Fruit fly (Drosophila melanogaster) whole organism, embryonic: ENCODE measurements around the gene scpr-C.
A peak's percentile ranks its signal among the peaks of the same experiment; 100 is the strongest.

Experiments
- CG10654 ChIP-seq: fragments of 200-800 bp; sonication (Bioruptor generic); optimal IDR thresholded peaks from 2 replicates; lab custom pipeline; 2016; ENCODE audit warnings: missing biosample characterization, missing genetic modification characterization
- CG11504 ChIP-seq: fragments of 200-800 bp; sonication (Bioruptor generic); optimal IDR thresholded peaks from 3 replicates; lab custom pipeline; 2019; ENCODE audit warnings: missing biosample characterization, mild to moderate bottlenecking, missing genetic modification characterization, moderate library complexity
- CG12744 ChIP-seq: fragments of 200-800 bp; sonication (Bioruptor generic); optimal IDR thresholded peaks from 2 replicates; lab custom pipeline; 2016; ENCODE audit warnings: missing biosample characterization, missing genetic modification characterization
- CG13287 ChIP-seq: fragments of 200-800 bp; sonication (Bioruptor generic); IDR thresholded peaks from 2 replicates; pipeline ENCODE4 v1.3.6; 2022; ENCODE audit warnings: missing biosample characterization, missing genetic modification characterization; ENCODE audit not compliant: partially characterized antibody
- CG14667 ChIP-seq: fragments of 200-800 bp; sonication (Bioruptor generic); IDR thresholded peaks from 2 replicates; pipeline ENCODE4 v1.3.6; 2022; ENCODE audit warnings: missing biosample characterization, missing genetic modification characterization
- CG17186 ChIP-seq: fragments of 200-800 bp; sonication (Bioruptor generic); optimal IDR thresholded peaks from 3 replicates; lab custom pipeline; 2017; ENCODE audit warnings: missing biosample characterization, missing genetic modification reagents, missing genetic modification characterization
- CG17328 ChIP-seq: fragments of 200-800 bp; sonication (Bioruptor generic); IDR thresholded peaks from 2 replicates; pipeline ENCODE4 v1.3.6; 2022; ENCODE audit warnings: missing biosample characterization, missing genetic modification characterization
- CG17385 ChIP-seq: fragments of 200-800 bp; sonication (Bioruptor generic); optimal IDR thresholded peaks from 3 replicates; lab custom pipeline; 2018; ENCODE audit warnings: missing biosample characterization, mild to moderate bottlenecking, missing genetic modification characterization
- CG17568 ChIP-seq: fragments of 200-800 bp; sonication (Bioruptor generic); optimal IDR thresholded peaks from 2 replicates; lab custom pipeline; 2018; ENCODE audit warnings: missing biosample characterization, mild to moderate bottlenecking, missing genetic modification characterization, moderate library complexity
- CG2678 ChIP-seq: fragments of 200-800 bp; sonication (Bioruptor generic); optimal IDR thresholded peaks from 3 replicates; lab custom pipeline; 2019; ENCODE audit warnings: missing biosample characterization, mild to moderate bottlenecking, missing genetic modification characterization, moderate library complexity
- CG31365 ChIP-seq: fragments of 200-800 bp; sonication (Bioruptor generic); optimal IDR thresholded peaks from 2 replicates; lab custom pipeline; 2018; ENCODE audit warnings: missing biosample characterization, mild to moderate bottlenecking, missing genetic modification characterization
- CG34224 ChIP-seq: fragments of 200-800 bp; sonication (Bioruptor generic); IDR thresholded peaks from 3 replicates; pipeline ENCODE4 v1.3.6; 2022; ENCODE audit warnings: missing biosample characterization, missing genetic modification characterization; ENCODE audit not compliant: partially characterized antibody
- CG4617 ChIP-seq: fragments of 200-800 bp; sonication (Bioruptor generic); optimal IDR thresholded peaks from 3 replicates; lab custom pipeline; 2016; ENCODE audit warnings: missing biosample characterization, missing genetic modification characterization, borderline replicate concordance
- CG7372 ChIP-seq: fragments of 200-800 bp; sonication (Bioruptor generic); IDR thresholded peaks from 2 replicates; pipeline ENCODE4 v1.3.6; 2022; ENCODE audit warnings: missing biosample characterization, missing genetic modification characterization
- CG8359 ChIP-seq: fragments of 200-800 bp; sonication (Bioruptor generic); optimal IDR thresholded peaks from 2 replicates; lab custom pipeline; 2017; ENCODE audit warnings: missing biosample characterization, mild to moderate bottlenecking, missing genetic modification characterization, borderline replicate concordance
- CG8944 ChIP-seq: fragments of 200-800 bp; sonication (Bioruptor generic); optimal IDR thresholded peaks from 3 replicates; lab custom pipeline; 2016; ENCODE audit warnings: missing biosample characterization, missing genetic modification characterization
- CG9727 ChIP-seq: fragments of 200-800 bp; sonication (Bioruptor generic); optimal IDR thresholded peaks from 3 replicates; lab custom pipeline; 2017; ENCODE audit warnings: missing biosample characterization, mild to moderate bottlenecking, missing genetic modification characterization
- CG9876 ChIP-seq: fragments of 200-800 bp; sonication (Bioruptor generic); optimal IDR thresholded peaks from 2 replicates; lab custom pipeline; 2016; ENCODE audit warnings: missing biosample characterization, missing genetic modification characterization
- D19B ChIP-seq: fragments of 200-800 bp; sonication (Bioruptor generic); optimal IDR thresholded peaks from 2 replicates; lab custom pipeline; 2017; ENCODE audit warnings: missing biosample characterization, mild to moderate bottlenecking, missing genetic modification characterization
- Dek ChIP-seq: fragments of 200-800 bp; sonication (Bioruptor generic); optimal IDR thresholded peaks from 3 replicates; lab custom pipeline; 2019; ENCODE audit warnings: missing biosample characterization, mild to moderate bottlenecking, missing genetic modification characterization, moderate library complexity
- Dip3 ChIP-seq: fragments of 200-800 bp; sonication (Bioruptor generic); optimal IDR thresholded peaks from 3 replicates; lab custom pipeline; 2016; ENCODE audit warnings: missing biosample characterization, missing genetic modification characterization
- Drgx ChIP-seq: fragments of 200-800 bp; sonication (Bioruptor generic); IDR thresholded peaks from 2 replicates; pipeline ENCODE4 v1.3.6; 2022; ENCODE audit warnings: missing biosample characterization, missing genetic modification characterization
- Elba2 ChIP-seq: fragments of 200-800 bp; sonication (Bioruptor generic); optimal IDR thresholded peaks from 3 replicates; lab custom pipeline; 2016; ENCODE audit warnings: missing biosample characterization, missing genetic modification characterization
- Fer2 ChIP-seq: fragments of 200-800 bp; sonication (Bioruptor generic); optimal IDR thresholded peaks from 2 replicates; lab custom pipeline; 2018; ENCODE audit warnings: missing biosample characterization, mild to moderate bottlenecking, missing genetic modification characterization, moderate library complexity
- Hr3 ChIP-seq: fragments of 200-800 bp; sonication (Bioruptor generic); optimal IDR thresholded peaks from 3 replicates; lab custom pipeline; 2016; ENCODE audit warnings: missing biosample characterization, missing genetic modification characterization
- NK7.1 ChIP-seq: fragments of 200-800 bp; sonication (Bioruptor generic); optimal IDR thresholded peaks from 3 replicates; lab custom pipeline; 2016; ENCODE audit warnings: missing biosample characterization, missing genetic modification characterization
- Nf-YC ChIP-seq: fragments of 200-800 bp; optimal IDR thresholded peaks from 3 replicates; lab custom pipeline; 2019; ENCODE audit warnings: missing biosample characterization, mild to moderate bottlenecking, missing genetic modification characterization, moderate library complexity
- Side ChIP-seq: fragments of 200-800 bp; sonication (Bioruptor generic); optimal IDR thresholded peaks from 2 replicates; lab custom pipeline; 2016; ENCODE audit warnings: missing biosample characterization, missing genetic modification characterization
- Six4 ChIP-seq: fragments of 200-800 bp; sonication (Bioruptor generic); optimal IDR thresholded peaks from 2 replicates; lab custom pipeline; 2016; ENCODE audit warnings: missing biosample characterization, missing genetic modification characterization
- Tbp ChIP-seq: fragments of >200 bp; optimal IDR thresholded peaks from 2 replicates; lab custom pipeline; 2018; ENCODE audit warnings: missing biosample characterization, missing genetic modification characterization
- ac ChIP-seq: fragments of 200-800 bp; sonication (Bioruptor generic); optimal IDR thresholded peaks from 3 replicates; lab custom pipeline; 2017; ENCODE audit warnings: missing biosample characterization, mild to moderate bottlenecking, missing genetic modification characterization
- cg ChIP-seq: fragments of 200-800 bp; sonication (Bioruptor generic); optimal IDR thresholded peaks from 3 replicates; lab custom pipeline; 2019; ENCODE audit warnings: missing biosample characterization, mild to moderate bottlenecking, missing genetic modification characterization, moderate library complexity
- croc ChIP-seq: fragments of 200-800 bp; sonication (Bioruptor generic); conservative IDR thresholded peaks from 3 replicates; pipeline ENCODE4 v1.3.6; 2022; ENCODE audit warnings: missing biosample characterization, missing genetic modification characterization
- crol ChIP-seq: fragments of 200-800 bp; sonication (Bioruptor generic); IDR thresholded peaks from 2 replicates; pipeline ENCODE4 v1.3.6; 2022; ENCODE audit warnings: missing biosample characterization, missing genetic modification characterization
- crp ChIP-seq, 2 experiments: fragments of 200-800 bp; sonication (Bioruptor generic); optimal IDR thresholded peaks; 2 replicates in 1 of 2; 3 replicates in 1 of 2; lab custom pipeline; 2017; ENCODE audit warnings: missing biosample characterization in 2 of 2, missing genetic modification characterization in 2 of 2, mild to moderate bottlenecking in 1 of 2, moderate library complexity in 1 of 2
- fu2 ChIP-seq: fragments of 200-800 bp; sonication (Bioruptor generic); optimal IDR thresholded peaks from 2 replicates; lab custom pipeline; 2016; ENCODE audit warnings: missing biosample characterization, missing genetic modification characterization
- knrl ChIP-seq: fragments of 200-800 bp; sonication (Bioruptor generic); IDR thresholded peaks from 3 replicates; pipeline ENCODE4 v1.3.6; 2022; ENCODE audit warnings: missing biosample characterization, missing genetic modification characterization; ENCODE audit not compliant: partially characterized antibody
- lab ChIP-seq: fragments of 200-800 bp; sonication (Bioruptor generic); optimal IDR thresholded peaks from 3 replicates; lab custom pipeline; 2017; ENCODE audit warnings: missing biosample characterization, missing genetic modification characterization, mild to moderate bottlenecking, moderate library complexity, missing genetic modification reagents
- lmd ChIP-seq: fragments of 200-800 bp; sonication (Bioruptor generic); IDR thresholded peaks from 2 replicates; pipeline ENCODE4 v1.3.6; 2022; ENCODE audit warnings: missing biosample characterization, missing genetic modification characterization
- lola ChIP-seq, 3 experiments: fragments of >200 bp in 2 of 3; fragments of 200-800 bp in 1 of 3; sonication (Bioruptor generic) in 1 of 3; optimal IDR thresholded peaks; 2 replicates each; lab custom pipeline; 2017 to 2019; ENCODE audit warnings: missing biosample characterization in 3 of 3, missing genetic modification characterization in 3 of 3, mild to moderate bottlenecking in 1 of 3, moderate library complexity in 1 of 3
- nerfin-1 ChIP-seq: fragments of 200-800 bp; sonication (Bioruptor generic); optimal IDR thresholded peaks from 3 replicates; lab custom pipeline; 2019; ENCODE audit warnings: missing biosample characterization, mild to moderate bottlenecking, missing genetic modification characterization, moderate library complexity
- org-1 ChIP-seq: fragments of 200-800 bp; sonication (Bioruptor generic); optimal IDR thresholded peaks from 2 replicates; lab custom pipeline; 2017; ENCODE audit warnings: missing biosample characterization, missing genetic modification characterization
- sima ChIP-seq: fragments of 200-800 bp; sonication (Bioruptor generic); optimal IDR thresholded peaks from 2 replicates; lab custom pipeline; 2016; ENCODE audit warnings: missing biosample characterization, missing genetic modification characterization
- sqz ChIP-seq: fragments of 200-800 bp; sonication (Bioruptor generic); optimal IDR thresholded peaks from 3 replicates; lab custom pipeline; 2018; ENCODE audit warnings: missing biosample characterization, mild to moderate bottlenecking, missing genetic modification characterization
- tin ChIP-seq: fragments of 200-800 bp; sonication (Bioruptor generic); optimal IDR thresholded peaks from 3 replicates; lab custom pipeline; 2016; ENCODE audit warnings: missing biosample characterization, missing genetic modification characterization
- tll ChIP-seq, 2 experiments: fragments of 200-800 bp in 1 of 2; fragments of >200 bp in 1 of 2; sonication (Bioruptor generic) in 1 of 2; optimal IDR thresholded peaks; 2 replicates each; lab custom pipeline; 2017 to 2019; ENCODE audit warnings: missing biosample characterization in 2 of 2, missing genetic modification characterization in 2 of 2, mild to moderate bottlenecking in 1 of 2, moderate library complexity in 1 of 2
- ttk ChIP-seq: fragments of 200-800 bp; sonication (Bioruptor generic); IDR thresholded peaks from 2 replicates; pipeline ENCODE4 v2.1.2; 2022; ENCODE audit warnings: missing biosample characterization, missing genetic modification characterization
- wor ChIP-seq: fragments of 200-800 bp; sonication (Bioruptor generic); IDR thresholded peaks from 2 replicates; pipeline ENCODE4 v1.3.6; 2022; ENCODE audit warnings: missing biosample characterization, missing genetic modification characterization
- zf30C ChIP-seq: fragments of 200-800 bp; sonication (Bioruptor generic); optimal IDR thresholded peaks from 3 replicates; lab custom pipeline; 2018; ENCODE audit warnings: missing biosample characterization, mild to moderate bottlenecking, missing genetic modification characterization

scpr-C gene

dm6 chr3R:11243951-11244660, 18.8 kb downstream of the scpr-C start, which contains the start of the genes CG17734 and CG5214 (continued):
- no peak for TF ChIP-seq croc
- no peak for TF ChIP-seq cg (GFP tag; lab: Kevin White, UChicago)
- TF ChIP-seq sima (GFP tag; lab: Kevin White, UChicago) = no peak
- TF ChIP-seq CG2678 (tag; lab: Kevin White, UChicago) = no peak
- TF ChIP-seq CG10654 = no peak
- TF ChIP-seq tll (GFP tag; optimal IDR thresholded peaks at IDR 0.05; lab: Kevin White, UChicago) = no peak
- no peak for TF ChIP-seq lab (GFP tag; lab: Kevin White, UChicago)
- no peak for TF ChIP-seq CG9727 (GFP tag; lab: Kevin White, UChicago)
- no peak for TF ChIP-seq lmd (GFP tag; lab: Robert Waterston, UW)
- no peak for TF ChIP-seq Elba2 (GFP tag; lab: Kevin White, UChicago)
- TF ChIP-seq Dip3 (GFP tag; lab: Kevin White, UChicago) = no peak
- TF ChIP-seq CG12744 (GFP tag; lab: Kevin White, UChicago) = no peak
- peak; percentile 34 for TF ChIP-seq fu2 (GFP tag; lab: Kevin White, UChicago)
- TF ChIP-seq Side = no peak
- no peak for TF ChIP-seq Six4 (GFP tag; lab: Kevin White, UChicago)
- no peak for TF ChIP-seq CG17385 (GFP tag; lab: Kevin White, UChicago)
- TF ChIP-seq lola (GFP tag; optimal IDR thresholded peaks at IDR 0.05; lab: Kevin White, UChicago) = no peak
- TF ChIP-seq crol (GFP tag; lab: Robert Waterston, UW) = 0 out of 2 replicates have a peak, but pooled peaks have one; percentile 46
- TF ChIP-seq sqz = no peak
- TF ChIP-seq CG4617 = peak; percentile 49
- TF ChIP-seq CG17328 (GFP tag; lab: Robert Waterston, UW) = no peak
- TF ChIP-seq CG9876 = peak; percentile 10
- TF ChIP-seq Dek (tag; lab: Kevin White, UChicago) = peak; percentile 43
- no peak for TF ChIP-seq Fer2 (tag; lab: Kevin White, UChicago)
- no peak for TF ChIP-seq CG17568 (GFP tag; lab: Kevin White, UChicago)
- no peak for TF ChIP-seq tin (GFP tag; lab: Kevin White, UChicago)
- no peak for TF ChIP-seq wor (GFP tag; lab: Robert Waterston, UW)
- TF ChIP-seq NK7.1 = no peak
- TF ChIP-seq CG7372 (GFP tag; lab: Robert Waterston, UW) = no peak; the same call in 1 of the 2 replicates
- no peak for TF ChIP-seq CG17186 (GFP tag; lab: Kevin White, UChicago)
- TF ChIP-seq CG8944 = no peak
- TF ChIP-seq Tbp (GFP tag; lab: Kevin White, UChicago) = no peak
- no peak for TF ChIP-seq D19B (GFP tag; lab: Kevin White, UChicago)
- peak; percentile 42 for TF ChIP-seq Nf-YC (tag; lab: Kevin White, UChicago)
- no peak for TF ChIP-seq ttk (GFP tag; lab: Robert Waterston, UW)
- no peak for TF ChIP-seq CG31365
- peak in 1 of 2 experiments; percentile 72 for TF ChIP-seq crp (GFP tag; optimal IDR thresholded peaks at IDR 0.05; lab: Kevin White, UChicago)
- peak; percentile 86 for TF ChIP-seq CG13287 (GFP tag; lab: Robert Waterston, UW)
- no peak for TF ChIP-seq Drgx (GFP tag; lab: Robert Waterston, UW)
- no peak; the same call in none of the 3 replicates for TF ChIP-seq knrl (GFP tag; lab: Robert Waterston, UW)
- peak; percentile 65 for TF ChIP-seq Hr3 (GFP tag; lab: Kevin White, UChicago)
- TF ChIP-seq org-1 (GFP tag; lab: Kevin White, UChicago) = no peak
- no peak for TF ChIP-seq zf30C
- TF ChIP-seq CG14667 = no peak
- no peak for TF ChIP-seq ac
- TF ChIP-seq CG34224 (GFP tag; lab: Robert Waterston, UW) = peak; percentile 69
- no peak for TF ChIP-seq CG11504 (tag; lab: Kevin White, UChicago)
- no peak for TF ChIP-seq CG8359 (GFP tag; lab: Kevin White, UChicago)
- no peak for TF ChIP-seq nerfin-1 (tag; lab: Kevin White, UChicago)
